Worm (Caenorhabditis elegans): Measurements from ENCODE around the gene BE10.1.

DNA sequence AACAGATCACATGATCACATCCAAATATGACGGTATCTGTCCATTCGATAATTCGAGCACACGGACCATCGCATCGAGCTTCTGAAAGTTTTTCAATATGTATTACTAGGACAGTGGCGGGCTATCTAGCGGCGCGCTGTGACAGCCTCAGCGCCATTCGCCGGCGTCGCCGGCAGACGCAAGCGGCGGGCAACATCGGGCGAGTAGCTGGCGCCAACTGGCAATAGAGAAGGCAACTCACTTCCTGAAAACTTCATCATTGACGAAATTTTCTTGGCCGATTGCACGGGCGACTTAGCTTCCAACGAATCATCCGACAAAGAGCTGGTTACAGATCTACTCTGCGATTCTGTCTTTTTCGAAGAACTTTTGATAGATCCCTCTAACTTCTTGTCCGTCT, 1.1 kb downstream of the BE10.1 start:
- TF ChIP-seq nhr-11 (tag; optimal IDR thresholded peaks at IDR 0.05) (no peak), C38D4.7 (GFP tag; optimal IDR thresholded peaks at IDR 0.05) (no peak)

All from whole organism, late embryonic.